Worm (Caenorhabditis elegans) whole organism, L3 larva: ENCODE data around the gene C29F5.1.

Experiments
- R02D3.7 ChIP-seq: fragments of 150-350 bp; optimal IDR thresholded peaks from 2 replicates; lab custom pipeline; 2014; ENCODE audit warnings: missing biosample characterization, missing genetic modification characterization
- aly-2 ChIP-seq: fragments of 150-350 bp; optimal IDR thresholded peaks from 2 replicates; lab custom pipeline; 2014; ENCODE audit warnings: missing biosample characterization, missing genetic modification characterization
- ama-1 ChIP-seq: fragments of 150-350 bp; optimal IDR thresholded peaks from 2 replicates; lab custom pipeline; 2018
- ceh-9 ChIP-seq: sonication (generic microtip); optimal IDR thresholded peaks from 2 replicates; lab custom pipeline; 2018; ENCODE audit warnings: missing biosample characterization, missing genetic modification characterization
- fkh-2 ChIP-seq: fragments of 150-350 bp; optimal IDR thresholded peaks from 2 replicates; lab custom pipeline; 2014; ENCODE audit warnings: missing biosample characterization, missing genetic modification reagents, missing genetic modification characterization
- skn-1 ChIP-seq: fragments of 150-350 bp; optimal IDR thresholded peaks from 2 replicates; lab custom pipeline; 2014; ENCODE audit warnings: missing biosample characterization, missing genetic modification characterization
- unc-39 ChIP-seq: sonication (generic microtip); optimal IDR thresholded peaks from 4 replicates; lab custom pipeline; 2017; ENCODE audit warnings: missing biosample characterization, missing genetic modification characterization
- ztf-11 ChIP-seq: fragments of 150-350 bp; optimal IDR thresholded peaks from 2 replicates; lab custom pipeline; 2014; ENCODE audit warnings: missing biosample characterization, missing genetic modification characterization

DNA sequence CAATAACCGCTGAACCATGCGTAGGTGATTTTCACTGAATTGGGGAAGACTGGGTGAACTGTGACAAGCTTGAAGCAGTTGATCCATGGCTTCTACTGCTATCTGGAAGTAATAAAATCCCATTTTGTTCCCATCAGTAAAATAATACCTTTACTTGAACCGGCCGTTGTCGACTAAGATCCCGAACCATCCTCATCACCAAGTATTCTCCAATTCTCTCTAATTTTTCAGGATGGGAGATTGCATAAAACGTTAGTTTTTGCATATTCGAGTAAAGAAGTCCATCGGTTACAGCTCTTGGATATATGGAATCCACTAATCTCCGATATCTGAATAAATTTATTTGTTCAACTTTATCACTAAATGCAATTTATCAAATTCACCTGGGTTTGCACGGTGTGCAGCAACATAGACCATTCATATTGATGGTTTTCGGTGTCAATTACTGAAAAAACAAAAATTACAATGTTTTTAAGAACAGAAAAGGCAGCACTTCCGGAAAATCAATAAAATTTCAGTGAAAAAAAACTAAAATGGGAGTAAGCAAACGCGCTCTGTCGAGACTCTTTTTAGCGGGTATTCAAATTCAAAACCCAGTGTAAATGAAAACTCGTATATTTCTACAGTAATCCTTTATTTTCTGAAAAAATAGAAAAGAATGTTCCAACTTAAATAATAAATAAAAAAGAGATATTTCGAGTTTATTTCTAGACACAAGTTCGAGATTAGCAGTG lies 17.5 kb downstream of the C29F5.1 start, which contains the start of gene efr-3:
- TF ChIP-seq aly-2 (no peak), R02D3.7 (tag; lab: Kevin White, UChicago) (no peak), ztf-11 (tag; lab: Kevin White, UChicago) (no peak), ceh-9 (no peak), fkh-2 (tag; lab: Kevin White, UChicago) (no peak), unc-39 (tag; lab: Kevin White, UChicago) (no peak), skn-1 (tag; lab: Kevin White, UChicago) (no peak), ama-1 (lab: Kevin White, UChicago) (no peak)
